Worm (Caenorhabditis elegans): ENCODE measurements around the gene srd-18.

DNA sequence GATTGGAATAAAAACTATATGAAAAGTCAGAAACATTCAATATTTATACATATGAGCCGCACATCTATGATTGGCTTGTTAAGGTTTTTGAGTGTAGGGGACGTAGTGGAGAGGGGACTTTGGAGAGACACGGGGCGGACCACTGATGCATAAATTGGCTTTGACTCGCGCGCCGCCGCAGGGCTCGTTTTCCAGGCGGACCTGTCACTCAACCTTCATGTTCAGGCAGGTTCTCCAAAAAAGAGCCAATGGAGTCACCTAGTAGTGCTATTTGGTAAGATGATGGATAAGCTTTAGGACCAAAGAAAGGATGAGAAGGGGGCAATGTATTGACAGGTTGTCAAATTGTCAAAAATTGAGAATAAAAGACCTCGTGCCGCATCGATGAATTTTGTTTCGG, 31.7 kb downstream of the srd-18 start:
- TF ChIP-seq madf-3 (GFP tag; IDR thresholded peaks at IDR 0.05) (no peak), nfya-1 (tag; optimal IDR thresholded peaks at IDR 0.05; ENCODE audit: borderline replicate concordance, insufficient read depth) (no peak), xnd-1 (tag; optimal IDR thresholded peaks at IDR 0.05) (no peak), K12H6.12 (tag; optimal IDR thresholded peaks at IDR 0.05) (no peak), madf-6 (GFP tag; IDR thresholded peaks at IDR 0.05) (no peak), lag-1 (GFP tag; IDR thresholded peaks at IDR 0.05) (no peak), nhr-90 (tag; optimal IDR thresholded peaks at IDR 0.05) (no peak), die-1 (tag; optimal IDR thresholded peaks at IDR 0.05) (no peak), bed-2 (GFP tag; IDR thresholded peaks at IDR 0.05) (no peak), lin-40 (tag; optimal IDR thresholded peaks at IDR 0.05) (no peak), B0019.2 (GFP tag; conservative IDR thresholded peaks at IDR 0.05) (no peak)
